Fruit fly (Drosophila melanogaster) whole organism, prepupa: Measurements from ENCODE around the gene cact.

Experiments used
- CG6276 ChIP-seq: fragments of 200-800 bp; sonication (Bioruptor generic); optimal IDR thresholded peaks from 2 replicates; lab custom pipeline; 2017; ENCODE audit warnings: missing biosample characterization, mild to moderate bottlenecking, missing genetic modification characterization
- CG8119 ChIP-seq: fragments of 200-800 bp; sonication (Bioruptor generic); IDR thresholded peaks from 3 replicates; pipeline ENCODE4 v1.3.6; 2022; ENCODE audit warnings: missing biosample characterization, missing genetic modification characterization
- CG8632 ChIP-seq: fragments of 200-800 bp; sonication (Bioruptor generic); optimal IDR thresholded peaks from 3 replicates; lab custom pipeline; 2016; ENCODE audit warnings: missing biosample characterization, missing genetic modification characterization
- Lpt ChIP-seq: fragments of 200-800 bp; sonication (Bioruptor generic); optimal IDR thresholded peaks from 3 replicates; lab custom pipeline; 2016; ENCODE audit warnings: missing biosample characterization, missing genetic modification characterization
- cyc ChIP-seq: fragments of 200-800 bp; sonication (Bioruptor generic); optimal IDR thresholded peaks from 3 replicates; lab custom pipeline; 2016; ENCODE audit warnings: missing biosample characterization, missing genetic modification characterization

- TF ChIP-seq CG6276 (GFP tag; lab: Kevin White, UChicago) (no peak), CG8632 (GFP tag; lab: Kevin White, UChicago) (no peak), cyc (GFP tag; lab: Kevin White, UChicago) (no peak), CG8119 (GFP tag; lab: Robert Waterston, UW) (no peak), Lpt (GFP tag; lab: Kevin White, UChicago) (no peak)
Measured at dm6 chr2L:16374691-16375090, 48.7 kb upstream of the cact start.
